Fruit fly (Drosophila melanogaster): Measurements from ENCODE around the gene Exo84.

The Exo84 gene

DNA sequence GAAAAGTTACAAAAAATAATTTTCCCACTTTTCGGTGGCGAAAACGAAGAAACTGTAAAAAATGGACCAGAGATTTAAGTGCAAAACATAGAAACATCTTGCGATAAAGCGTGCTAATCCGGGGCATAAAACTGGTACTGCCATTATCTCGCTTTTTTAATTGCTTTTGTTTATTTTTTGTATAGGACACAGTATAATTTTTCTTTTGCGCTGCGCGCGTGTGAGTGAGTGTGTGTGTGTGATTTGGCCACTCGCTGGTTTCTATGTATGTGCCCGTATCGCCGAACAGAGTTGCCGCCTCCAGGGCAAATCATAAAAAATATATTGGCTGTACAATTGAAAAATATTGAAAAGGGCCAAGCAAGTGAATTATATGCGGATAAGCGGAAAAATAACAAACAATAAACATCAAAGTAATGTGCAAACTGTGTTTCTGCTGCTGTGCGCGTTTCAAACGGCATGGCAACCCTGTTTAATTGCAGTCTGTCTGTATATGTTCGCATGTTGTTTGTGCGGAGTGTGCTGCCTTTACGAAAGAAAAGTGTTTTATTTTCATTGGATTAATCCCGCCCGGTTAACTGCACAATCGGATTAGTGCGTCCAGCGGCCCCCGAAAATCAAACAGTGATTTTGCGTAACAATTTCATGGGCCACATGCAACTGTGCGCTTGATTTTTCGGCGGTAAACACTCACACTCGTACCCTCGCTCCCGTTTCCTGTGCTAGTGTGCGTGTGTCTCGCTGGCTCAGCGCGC lies 9.7 kb downstream of the Exo84 start (continued):
- TF ChIP-seq Nf-YC (tag; optimal IDR thresholded peaks at IDR 0.05), result peak; percentile 76
- peak in 1 of 2 experiments; percentile 30 for TF ChIP-seq eve (GFP tag; optimal IDR thresholded peaks at IDR 0.05)
- peak; percentile 88 for TF ChIP-seq CG3163 (GFP tag; optimal IDR thresholded peaks at IDR 0.05)
- peak; percentile 91 for TF ChIP-seq trh (GFP tag; optimal IDR thresholded peaks at IDR 0.05)
- TF ChIP-seq MESR4 (GFP tag; optimal IDR thresholded peaks at IDR 0.05), result peak; percentile 67
- peak; percentile 76 for TF ChIP-seq sd (tag; optimal IDR thresholded peaks at IDR 0.05)
- TF ChIP-seq CG7372 (GFP tag; IDR thresholded peaks at IDR 0.05), result peak; percentile 95
- peak; percentile 96 for TF ChIP-seq NFAT (GFP tag; IDR thresholded peaks at IDR 0.05)
- no peak for TF ChIP-seq sc (optimal IDR thresholded peaks at IDR 0.05)
- peak; percentile 94 for TF ChIP-seq sc (GFP tag; optimal IDR thresholded peaks at IDR 0.05)
- no peak for TF ChIP-seq CG6791 (GFP tag; IDR thresholded peaks at IDR 0.05; ENCODE audit: partially characterized antibody)
- peak in 1 of 2 experiments; percentile 13 for TF ChIP-seq Dfd (GFP tag; optimal IDR thresholded peaks at IDR 0.05)
- peak; percentile 84 for TF ChIP-seq Doc2 (GFP tag; IDR thresholded peaks at IDR 0.05)
- TF ChIP-seq lab (GFP tag; optimal IDR thresholded peaks at IDR 0.05), result peak; percentile 98
- TF ChIP-seq hbn (GFP tag; IDR thresholded peaks at IDR 0.05; ENCODE audit: partially characterized antibody), result no peak
- TF ChIP-seq gfzf (GFP tag; optimal IDR thresholded peaks at IDR 0.05), result peak; percentile 15
- peak; percentile 87 for TF ChIP-seq CG4404 (GFP tag; IDR thresholded peaks at IDR 0.05)
- peak; percentile 100 for TF ChIP-seq sens (GFP tag)
- peak; percentile 97 for TF ChIP-seq tio (GFP tag; optimal IDR thresholded peaks at IDR 0.05)
- TF ChIP-seq HmgD (GFP tag; optimal IDR thresholded peaks at IDR 0.05), result peak; percentile 96
- peak; percentile 97 for TF ChIP-seq CG18599 (GFP tag; optimal IDR thresholded peaks at IDR 0.05)
- TF ChIP-seq sr (GFP tag; IDR thresholded peaks at IDR 0.05), result peak; percentile 92
- no peak for TF ChIP-seq CG1832 (GFP tag; optimal IDR thresholded peaks at IDR 0.05)
- TF ChIP-seq trem (tag; optimal IDR thresholded peaks at IDR 0.05), result peak; percentile 87
- peak; percentile 82 for TF ChIP-seq CG31365 (tag; optimal IDR thresholded peaks at IDR 0.05)
- peak; percentile 91 for TF ChIP-seq cg (GFP tag; optimal IDR thresholded peaks at IDR 0.05)
- no peak for TF ChIP-seq nerfin-2 (GFP tag; IDR thresholded peaks at IDR 0.05; ENCODE audit: partially characterized antibody)
- peak; percentile 95 for TF ChIP-seq phol (tag; optimal IDR thresholded peaks at IDR 0.05)
- TF ChIP-seq gcm2 (GFP tag; optimal IDR thresholded peaks at IDR 0.05), result peak; percentile 94
- peak; percentile 93 for TF ChIP-seq CG9817 (tag; optimal IDR thresholded peaks at IDR 0.05)
- peak; percentile 95 for TF ChIP-seq her (GFP tag; optimal IDR thresholded peaks at IDR 0.05)
- peak; percentile 93 for TF ChIP-seq CG6254 (GFP tag; optimal IDR thresholded peaks at IDR 0.05)
- TF ChIP-seq CG5180 (GFP tag; optimal IDR thresholded peaks at IDR 0.05), result peak; percentile 76
- TF ChIP-seq CG13624 (GFP tag; optimal IDR thresholded peaks at IDR 0.05), result peak; percentile 96
- TF ChIP-seq tna (GFP tag; IDR thresholded peaks at IDR 0.05; ENCODE audit: partially characterized antibody), result no peak
- peak; percentile 90 for TF ChIP-seq Sox100B (GFP tag; optimal IDR thresholded peaks at IDR 0.05)
- peak; percentile 97 for TF ChIP-seq CG14014 (GFP tag; IDR thresholded peaks at IDR 0.05)
- peak; percentile 36 for TF ChIP-seq CG9797 (GFP tag; optimal IDR thresholded peaks at IDR 0.05)
- no peak for TF ChIP-seq Scr (GFP tag; IDR thresholded peaks at IDR 0.05; ENCODE audit: partially characterized antibody)
- peak; percentile 100 for TF ChIP-seq Ets65A (GFP tag)
- TF ChIP-seq Dp (GFP tag; optimal IDR thresholded peaks at IDR 0.05), result peak; percentile 8
- TF ChIP-seq Bdp1 (GFP tag; optimal IDR thresholded peaks at IDR 0.05), result peak; percentile 91
- peak; percentile 92 for TF ChIP-seq klu (GFP tag; IDR thresholded peaks at IDR 0.05)
- TF ChIP-seq ttk (GFP tag; IDR thresholded peaks at IDR 0.05), result peak; percentile 96
- peak; percentile 95 for TF ChIP-seq ATbp (GFP tag; optimal IDR thresholded peaks at IDR 0.05)
- TF ChIP-seq lola (GFP tag; optimal IDR thresholded peaks at IDR 0.05), result peak in 1 of 3 experiments; percentile 92
- TF ChIP-seq disco-r (GFP tag; optimal IDR thresholded peaks at IDR 0.05), result peak; percentile 97
- TF ChIP-seq cad (GFP tag; optimal IDR thresholded peaks at IDR 0.05), result peak; percentile 40
- TF ChIP-seq twi (tag; optimal IDR thresholded peaks at IDR 0.05), result peak; percentile 83

Measured in whole organism, embryonic.